Fruit fly (Drosophila melanogaster): Measurements from ENCODE around the gene dyl.
A peak's percentile ranks its signal among the peaks of the same experiment; 100 is the strongest.

Gene dyl

DNA sequence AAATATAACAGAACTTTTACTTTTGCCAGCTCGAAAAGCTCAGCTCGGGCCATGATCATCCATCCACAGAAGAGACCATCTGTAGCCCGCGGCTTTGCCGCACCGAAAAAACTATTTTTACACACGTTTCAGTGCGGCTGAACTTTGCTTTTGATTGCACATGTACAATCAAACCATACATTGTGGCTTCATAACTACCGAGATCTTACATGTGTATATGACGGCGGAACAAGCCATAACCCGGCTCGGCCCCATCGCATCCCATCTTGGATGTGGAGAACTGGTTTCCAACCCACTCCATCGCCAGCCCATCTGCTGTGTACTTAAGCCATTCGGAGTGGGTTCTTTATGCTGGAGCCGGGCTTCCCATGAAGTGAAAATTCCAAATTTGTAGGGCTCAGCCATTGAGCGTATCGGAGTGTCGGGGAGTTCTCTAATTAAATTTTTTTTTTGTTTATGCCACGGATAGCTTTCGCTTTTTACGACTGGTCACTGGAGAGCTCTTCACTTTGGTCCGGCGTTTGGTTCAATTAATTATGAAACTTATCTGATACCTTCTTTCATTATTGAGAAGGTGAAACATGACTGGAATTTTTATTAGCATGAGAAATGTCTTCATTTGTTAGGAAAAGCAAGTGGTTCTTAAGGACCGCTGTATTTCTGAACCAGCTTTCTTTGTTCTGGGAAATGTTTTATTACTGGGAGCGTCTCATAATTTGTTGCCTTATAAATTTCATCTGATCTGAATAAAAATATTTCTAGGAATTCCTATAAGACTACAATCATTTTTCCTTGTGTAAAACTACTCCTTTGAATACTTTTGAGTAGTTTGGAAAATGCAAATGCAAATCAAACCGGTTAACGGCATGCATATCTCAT, 36.3 kb downstream of the dyl start (continued):
- TF ChIP-seq fd85E (GFP tag; optimal IDR thresholded peaks at IDR 0.05) (no peak), CG15336 (GFP tag; IDR thresholded peaks at IDR 0.05) (peak; percentile 28; the same call in 1 of the 2 replicates), Ets96B (tag; optimal IDR thresholded peaks at IDR 0.05) (no peak), Sox15 (GFP tag; optimal IDR thresholded peaks at IDR 0.05) (no peak), CG6792 (GFP tag; optimal IDR thresholded peaks at IDR 0.05) (no peak), Ets21C (GFP tag; optimal IDR thresholded peaks at IDR 0.05) (no peak), CG34406 (GFP tag; optimal IDR thresholded peaks at IDR 0.05) (no peak), esn (GFP tag; optimal IDR thresholded peaks at IDR 0.05) (no peak), CG4318 (GFP tag; optimal IDR thresholded peaks at IDR 0.05) (no peak), dac (GFP tag; optimal IDR thresholded peaks at IDR 0.05) (no peak)

- TF ChIP-seq CG11294 (GFP tag; IDR thresholded peaks at IDR 0.05) (peak; percentile 29; the same call in 1 of the 2 replicates), Sox102F (GFP tag; optimal IDR thresholded peaks at IDR 0.05) (peak; percentile 70), Smox (GFP tag; optimal IDR thresholded peaks at IDR 0.05) (peak; percentile 63), Ets21C (GFP tag; optimal IDR thresholded peaks at IDR 0.05) (peak; percentile 12), dac (GFP tag; optimal IDR thresholded peaks at IDR 0.05) (peak; percentile 13), fkh (GFP tag; optimal IDR thresholded peaks at IDR 0.05) (no peak), spab (GFP tag; optimal IDR thresholded peaks at IDR 0.05) (peak; percentile 73), CG1621 (tag; optimal IDR thresholded peaks at IDR 0.05) (peak; percentile 56), CG3032 (tag; optimal IDR thresholded peaks at IDR 0.05) (peak; percentile 83), CG10669 (GFP tag; optimal IDR thresholded peaks at IDR 0.05) (peak; percentile 66), Eip75B (GFP tag; optimal IDR thresholded peaks at IDR 0.05) (peak; percentile 46), CG6276 (GFP tag; optimal IDR thresholded peaks at IDR 0.05) (peak; percentile 80), Eip93F (GFP tag; optimal IDR thresholded peaks at IDR 0.05) (peak; percentile 12), esn (GFP tag; optimal IDR thresholded peaks at IDR 0.05) (peak; percentile 75), ss (GFP tag; optimal IDR thresholded peaks at IDR 0.05) (peak; percentile 77), CG31627 (GFP tag; optimal IDR thresholded peaks at IDR 0.05) (peak; percentile 33), CG11902 (GFP tag; optimal IDR thresholded peaks at IDR 0.05) (peak; percentile 38), dsx (GFP tag; optimal IDR thresholded peaks at IDR 0.05; ENCODE audit: poor library complexity, severe bottlenecking) (peak; percentile 81), achi (GFP tag; optimal IDR thresholded peaks at IDR 0.05) (peak; percentile 81), lz (GFP tag; optimal IDR thresholded peaks at IDR 0.05) (peak; percentile 48), CG6854 (GFP tag; optimal IDR thresholded peaks at IDR 0.05) (peak; percentile 71), cyc (GFP tag; optimal IDR thresholded peaks at IDR 0.05) (peak; percentile 51), Lpt (GFP tag; optimal IDR thresholded peaks at IDR 0.05) (peak; percentile 74), CG6792 (GFP tag; optimal IDR thresholded peaks at IDR 0.05) (peak; percentile 73), Met (GFP tag; optimal IDR thresholded peaks at IDR 0.05) (peak; percentile 77), CG8319 (GFP tag; optimal IDR thresholded peaks at IDR 0.05) (peak; percentile 39), CG6163 (GFP tag; IDR thresholded peaks at IDR 0.05) (peak; percentile 79), vri (GFP tag; optimal IDR thresholded peaks at IDR 0.05) (peak; percentile 66), acj6 (GFP tag; optimal IDR thresholded peaks at IDR 0.05) (peak; percentile 76), topi (GFP tag; optimal IDR thresholded peaks at IDR 0.05) (peak; percentile 64), CG6808 (GFP tag; optimal IDR thresholded peaks at IDR 0.05) (peak; percentile 79), fd59A (GFP tag; optimal IDR thresholded peaks at IDR 0.05) (peak; percentile 58), pdm3 (GFP tag; optimal IDR thresholded peaks at IDR 0.05) (peak; percentile 59), OdsH (GFP tag; optimal IDR thresholded peaks at IDR 0.05) (peak; percentile 79), Eip78C (GFP tag) (peak; percentile 94), eg (GFP tag; IDR thresholded peaks at IDR 0.05) (peak; percentile 76), CG15336 (GFP tag; IDR thresholded peaks at IDR 0.05) (peak; percentile 89), Sox14 (GFP tag; optimal IDR thresholded peaks at IDR 0.05) (peak; percentile 30), CG34406 (GFP tag; optimal IDR thresholded peaks at IDR 0.05) (peak; percentile 76), CG32006 (GFP tag; optimal IDR thresholded peaks at IDR 0.05) (peak; percentile 90), Gug (GFP tag; IDR thresholded peaks at IDR 0.05) (peak; percentile 45), CG3919 (GFP tag; optimal IDR thresholded peaks at IDR 0.05) (peak; percentile 78), CG8632 (GFP tag; optimal IDR thresholded peaks at IDR 0.05) (peak; percentile 69), CG4318 (GFP tag; optimal IDR thresholded peaks at IDR 0.05) (peak; percentile 70)
Observed at dm6 chr3L:4269920-4270319, 37.6 kb downstream of the dyl start.

Measured in whole organism, prepupa.